Worm (Caenorhabditis elegans) whole organism, late embryonic: ENCODE data around the gene VY10G11R.1.

Experiments
- dve-1 ChIP-seq: sonication (generic microtip); optimal IDR thresholded peaks from 2 replicates; lab custom pipeline; 2017; ENCODE audit warnings: antibody characterized with exemption, mild to moderate bottlenecking, missing genetic modification characterization, missing compliant biosample characterization
- ets-4 ChIP-seq: sonication (generic microtip); optimal IDR thresholded peaks from 2 replicates; lab custom pipeline; 2016; ENCODE audit warnings: missing genetic modification characterization, missing compliant biosample characterization
- fkh-10 ChIP-seq: fragments of 150-350 bp; optimal IDR thresholded peaks from 2 replicates; lab custom pipeline; 2014; ENCODE audit warnings: missing biosample characterization, missing genetic modification reagents, missing genetic modification characterization
- hlh-15 ChIP-seq: sonication (generic microtip); optimal IDR thresholded peaks from 2 replicates; lab custom pipeline; 2016; ENCODE audit warnings: missing genetic modification characterization, missing compliant biosample characterization
- hlh-30 ChIP-seq: sonication (generic microtip); optimal IDR thresholded peaks from 2 replicates; lab custom pipeline; 2017; ENCODE audit warnings: antibody characterized with exemption, missing genetic modification characterization, missing compliant biosample characterization; ENCODE audit not compliant: insufficient read depth
- hlh-6 ChIP-seq: sonication (generic microtip); optimal IDR thresholded peaks from 2 replicates; lab custom pipeline; 2016; ENCODE audit warnings: missing genotype, missing genetic modification characterization, missing compliant biosample characterization
- mec-3 ChIP-seq: sonication (generic microtip); optimal IDR thresholded peaks from 2 replicates; lab custom pipeline; 2016; ENCODE audit warnings: borderline replicate concordance, missing genetic modification characterization, missing compliant biosample characterization
- nfya-1 ChIP-seq: sonication (generic microtip); optimal IDR thresholded peaks from 2 replicates; lab custom pipeline; 2017; ENCODE audit warnings: missing genetic modification characterization, mild to moderate bottlenecking, missing compliant biosample characterization, antibody characterized with exemption, moderate library complexity
- npax-4 ChIP-seq: sonication (generic microtip); optimal IDR thresholded peaks from 2 replicates; lab custom pipeline; 2016; ENCODE audit warnings: missing genetic modification characterization, missing compliant biosample characterization
- pag-3 ChIP-seq: sonication (generic microtip); optimal IDR thresholded peaks from 2 replicates; lab custom pipeline; 2016; ENCODE audit warnings: missing compliant biosample characterization, missing genetic modification characterization, borderline replicate concordance
- pha-4 ChIP-seq: fragments of 150-350 bp; optimal IDR thresholded peaks from 2 replicates; lab custom pipeline; 2018; ENCODE audit warnings: missing biosample characterization, missing genetic modification reagents, missing genetic modification characterization
- pqm-1 ChIP-seq: sonication (generic microtip); optimal IDR thresholded peaks from 2 replicates; lab custom pipeline; 2016; ENCODE audit warnings: missing genetic modification characterization, missing compliant biosample characterization
- pros-1 ChIP-seq: fragments of 150-350 bp; optimal IDR thresholded peaks from 2 replicates; lab custom pipeline; 2014; ENCODE audit warnings: missing biosample characterization, missing genetic modification reagents, missing genetic modification characterization
- rnt-1 ChIP-seq: sonication (generic microtip); optimal IDR thresholded peaks from 2 replicates; lab custom pipeline; 2016; ENCODE audit warnings: missing genetic modification characterization, missing compliant biosample characterization

DNA sequence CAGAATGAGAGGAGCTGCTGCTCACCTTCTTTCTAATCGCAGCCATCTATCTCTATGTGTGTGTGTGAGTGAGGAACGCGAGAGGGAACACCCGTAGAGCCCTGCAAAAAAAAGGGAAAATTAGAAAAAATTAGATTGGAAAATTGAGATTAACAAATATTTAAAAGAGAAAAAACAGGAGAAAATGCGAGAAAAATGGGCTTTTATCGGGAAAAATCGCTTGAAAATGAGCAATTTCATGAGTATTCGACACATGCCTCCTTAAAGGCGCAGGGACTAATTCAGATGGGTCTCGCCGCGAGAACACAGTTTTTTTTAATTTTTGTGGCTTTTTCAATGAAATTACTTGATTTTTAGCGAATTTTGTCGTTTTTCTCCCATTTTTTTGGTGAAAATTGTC is 18.1 kb upstream of the VY10G11R.1 start, which contains the start of gene rho-1:
- TF ChIP-seq npax-4 (no peak), pqm-1 (tag; lab: Kevin White, UChicago) (no peak), dve-1 (no peak), fkh-10 (GFP tag; lab: Kevin White, UChicago) (no peak), hlh-15 (tag; lab: Kevin White, UChicago) (no peak), pros-1 (tag; lab: Kevin White, UChicago) (no peak), hlh-6 (tag; lab: Kevin White, UChicago) (no peak), mec-3 (tag; lab: Kevin White, UChicago) (no peak), ets-4 (no peak), pha-4 (tag; lab: Kevin White, UChicago) (no peak), nfya-1 (tag; lab: Kevin White, UChicago) (no peak), rnt-1 (tag; lab: Kevin White, UChicago) (no peak), hlh-30 (no peak), pag-3 (tag; lab: Kevin White, UChicago) (no peak)
